Worm (Caenorhabditis elegans) whole organism, early embryonic: ENCODE data around the gene cln-3.1.

Experiments used
- B0310.2 ChIP-seq: sonication (generic microtip); optimal IDR thresholded peaks from 2 replicates; lab custom pipeline; 2016; ENCODE audit warnings: mild to moderate bottlenecking, missing genetic modification characterization, missing compliant biosample characterization
- F13C5.2 ChIP-seq: sonication (generic microtip); optimal IDR thresholded peaks from 2 replicates; lab custom pipeline; 2017; ENCODE audit warnings: mild to moderate bottlenecking, missing genetic modification characterization, inconsistent platforms, missing compliant biosample characterization
- aly-1 ChIP-seq: sonication (generic microtip); optimal IDR thresholded peaks from 2 replicates; lab custom pipeline; 2016; ENCODE audit warnings: missing genetic modification characterization, missing compliant biosample characterization
- ama-1 ChIP-seq: fragments of 150-350 bp; optimal IDR thresholded peaks from 2 replicates; lab custom pipeline; 2014
- ceh-13 ChIP-seq: fragments of 200-800 bp; sonication (Bioruptor generic); optimal IDR thresholded peaks from 2 replicates; lab custom pipeline; 2018; ENCODE audit warnings: mild to moderate bottlenecking, missing genetic modification characterization, missing compliant biosample characterization
- ceh-36 ChIP-seq: sonication (generic microtip); optimal IDR thresholded peaks from 2 replicates; lab custom pipeline; 2016; ENCODE audit warnings: missing genetic modification characterization, inconsistent platforms, missing compliant biosample characterization
- ets-7 ChIP-seq: sonication (generic microtip); optimal IDR thresholded peaks from 2 replicates; lab custom pipeline; 2016; ENCODE audit warnings: missing genotype, missing genetic modification characterization, missing compliant biosample characterization
- flt-1 ChIP-seq: fragments of 200-800 bp; sonication (Bioruptor generic); IDR thresholded peaks from 2 replicates; pipeline ENCODE4 v1.3.6; 2022; ENCODE audit warnings: missing genetic modification characterization, missing compliant biosample characterization
- hmbx-1 ChIP-seq: sonication (generic microtip); optimal IDR thresholded peaks from 2 replicates; lab custom pipeline; 2016; ENCODE audit warnings: mild to moderate bottlenecking, missing genetic modification characterization, missing compliant biosample characterization
- hmg-4 ChIP-seq: fragments of 200-800 bp; sonication (Bioruptor generic); optimal IDR thresholded peaks from 2 replicates; lab custom pipeline; 2018; ENCODE audit warnings: mild to moderate bottlenecking, missing genetic modification characterization, missing compliant biosample characterization
- hnd-1 ChIP-seq: sonication (generic microtip); optimal IDR thresholded peaks from 2 replicates; lab custom pipeline; 2016; ENCODE audit warnings: missing genetic modification characterization, missing compliant biosample characterization
- pes-1 ChIP-seq: fragments of 200-800 bp; sonication (Bioruptor generic); IDR thresholded peaks from 2 replicates; pipeline ENCODE4 v1.3.6; 2022; ENCODE audit warnings: missing genetic modification reagents, missing genetic modification characterization, missing compliant biosample characterization
- scrt-1 ChIP-seq: fragments of 200-800 bp; sonication (Bioruptor generic); IDR thresholded peaks from 2 replicates; pipeline ENCODE4 v1.3.6; 2022; ENCODE audit warnings: missing genetic modification characterization, missing compliant biosample characterization
- sea-1 ChIP-seq: fragments of 200-800 bp; sonication (Bioruptor generic); conservative IDR thresholded peaks from 2 replicates; pipeline ENCODE4 v1.3.6; 2022; ENCODE audit warnings: missing genetic modification characterization, missing compliant biosample characterization
- tbx-11 ChIP-seq: fragments of 200-800 bp; sonication (Bioruptor generic); IDR thresholded peaks from 2 replicates; pipeline ENCODE4 v1.3.6; 2022; ENCODE audit warnings: missing genetic modification characterization, missing compliant biosample characterization
- tbx-37 ChIP-seq: fragments of 200-800 bp; sonication (Bioruptor generic); conservative IDR thresholded peaks from 2 replicates; pipeline ENCODE4 v1.3.6; 2022; ENCODE audit warnings: missing genetic modification reagents, missing genetic modification characterization, missing compliant biosample characterization
- tra-4 ChIP-seq: sonication (generic microtip); optimal IDR thresholded peaks from 2 replicates; lab custom pipeline; 2017; ENCODE audit warnings: missing genetic modification characterization, missing compliant biosample characterization

The cln-3.1 gene

ce11 chrV:11235876-11236275, 29.6 kb downstream of the cln-3.1 start:
- TF ChIP-seq ceh-13 (GFP tag; lab: Kevin White, UChicago) (no peak), B0310.2 (tag; lab: Kevin White, UChicago) (no peak), tra-4 (tag; lab: Kevin White, UChicago) (no peak), tbx-11 (GFP tag; lab: Robert Waterston, UW) (no peak), hmg-4 (GFP tag; lab: Kevin White, UChicago) (no peak), hnd-1 (tag; lab: Kevin White, UChicago) (no peak), sea-1 (GFP tag; lab: Robert Waterston, UW) (no peak), pes-1 (GFP tag; lab: Robert Waterston, UW) (no peak), scrt-1 (no peak), F13C5.2 (tag; lab: Kevin White, UChicago) (no peak), hmbx-1 (no peak)

DNA sequence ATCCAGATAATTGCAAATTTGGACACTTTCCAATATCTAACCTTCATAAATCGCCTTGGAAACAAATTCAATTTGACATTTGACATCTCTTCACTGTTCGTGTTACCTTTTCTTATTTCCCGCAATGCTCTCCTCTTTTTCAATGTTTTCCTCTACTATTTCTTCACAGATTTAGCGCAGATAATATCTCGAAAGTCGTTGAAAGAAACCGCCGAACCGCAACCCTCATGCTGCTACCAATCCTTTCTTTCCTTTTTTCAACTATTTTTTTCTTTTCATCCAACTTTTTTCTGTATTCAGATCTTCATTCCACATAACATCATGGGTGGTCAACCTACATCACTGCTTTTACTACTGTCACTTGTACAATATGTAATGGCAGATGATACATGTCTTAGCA, 31.1 kb downstream of the cln-3.1 start, which contains the start of gene T19B10.5:
TSS of gene T19B10.5 (plus strand) at position 301 of the 400 bp plus-strand sequence.
- TF ChIP-seq hmbx-1 = no peak
- TF ChIP-seq ets-7 = no peak
- TF ChIP-seq F13C5.2 (tag; lab: Kevin White, UChicago) = no peak
- TF ChIP-seq ama-1 = no peak
- no peak for TF ChIP-seq sea-1 (GFP tag; lab: Robert Waterston, UW)
- no peak for TF ChIP-seq hnd-1 (tag; lab: Kevin White, UChicago)
- no peak for TF ChIP-seq pes-1 (GFP tag; lab: Robert Waterston, UW)
- no peak for TF ChIP-seq ceh-13 (GFP tag; lab: Kevin White, UChicago)
- TF ChIP-seq flt-1 (GFP tag; lab: Robert Waterston, UW) = no peak
- TF ChIP-seq ceh-36 (tag; lab: Kevin White, UChicago) = no peak
- TF ChIP-seq hmg-4 (GFP tag; lab: Kevin White, UChicago) = no peak
- TF ChIP-seq aly-1 = no peak
- no peak for TF ChIP-seq scrt-1
- TF ChIP-seq tra-4 (tag; lab: Kevin White, UChicago) = no peak

DNA sequence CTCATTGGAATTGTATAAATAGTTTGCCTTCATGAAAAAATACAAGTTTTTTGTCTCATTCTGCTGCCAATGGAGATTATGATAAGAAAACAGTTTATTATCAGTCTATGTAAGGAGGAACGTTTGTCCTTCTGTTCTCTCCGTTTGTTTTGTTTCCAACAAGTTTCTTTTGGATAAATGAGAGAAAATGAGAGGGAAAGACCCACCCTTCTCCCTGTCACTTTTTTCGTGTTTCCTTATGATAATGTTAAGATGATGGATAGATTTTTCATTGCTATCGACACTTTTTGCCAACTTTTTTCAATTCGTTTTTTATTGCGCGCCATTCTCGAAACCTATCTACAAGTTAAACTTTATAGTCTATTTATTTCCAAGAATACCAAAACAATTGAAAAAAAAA, 34.3 kb downstream of the cln-3.1 start:
- TF ChIP-seq ets-7 (no peak), sea-1 (GFP tag; lab: Robert Waterston, UW) (no peak), tbx-37 (GFP tag; lab: Robert Waterston, UW) (no peak), hmg-4 (GFP tag; lab: Kevin White, UChicago) (no peak), flt-1 (GFP tag; lab: Robert Waterston, UW) (no peak), pes-1 (GFP tag; lab: Robert Waterston, UW) (no peak), ama-1 (no peak), ceh-13 (GFP tag; lab: Kevin White, UChicago) (no peak), B0310.2 (tag; lab: Kevin White, UChicago) (no peak), hnd-1 (tag; lab: Kevin White, UChicago) (no peak), aly-1 (no peak), tra-4 (tag; lab: Kevin White, UChicago) (no peak), F13C5.2 (tag; lab: Kevin White, UChicago) (no peak), hmbx-1 (no peak), ceh-36 (tag; lab: Kevin White, UChicago) (no peak), scrt-1 (no peak), tbx-11 (GFP tag; lab: Robert Waterston, UW) (no peak)

DNA sequence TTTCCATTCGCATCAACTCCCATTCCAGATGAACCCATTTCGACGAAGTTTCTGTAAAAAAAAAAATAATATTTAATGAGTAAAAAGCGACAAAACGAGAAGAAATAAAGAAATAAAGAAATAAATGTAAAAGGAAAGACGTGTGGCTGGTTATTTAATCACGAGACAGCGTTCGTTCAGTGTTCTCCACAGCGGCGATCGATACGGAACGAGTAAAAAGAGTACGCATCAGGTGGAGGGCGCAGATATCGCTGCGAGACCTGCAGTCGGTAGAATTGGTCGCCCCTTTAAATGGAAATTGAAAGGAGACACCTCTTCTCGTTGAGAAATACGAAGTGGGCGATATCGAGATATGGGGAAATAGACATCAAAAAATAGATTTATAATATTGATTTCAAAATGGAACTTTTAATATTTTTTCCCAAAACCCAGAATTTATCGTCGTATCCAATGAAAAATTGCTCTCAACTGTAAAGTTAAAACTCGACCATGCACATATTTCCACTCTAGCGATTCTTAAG, 36.7 kb downstream of the cln-3.1 start, which contains the start of gene pqn-70:
TSS of gene pqn-70 (minus strand) at position 51 of the 521 bp plus-strand sequence.
- TF ChIP-seq tbx-11 (GFP tag; lab: Robert Waterston, UW) = no peak
- TF ChIP-seq scrt-1 = no peak
- no peak for TF ChIP-seq tra-4 (tag; lab: Kevin White, UChicago)
- TF ChIP-seq flt-1 (GFP tag; lab: Robert Waterston, UW) = no peak
- TF ChIP-seq hmg-4 (GFP tag; lab: Kevin White, UChicago) = peak; percentile 60
- no peak for TF ChIP-seq ceh-36 (tag; lab: Kevin White, UChicago)
- 0 out of 2 replicates have a peak, but pooled peaks have one; percentile 11 for TF ChIP-seq tbx-37 (GFP tag; lab: Robert Waterston, UW)
- TF ChIP-seq B0310.2 (tag; lab: Kevin White, UChicago) = no peak
- TF ChIP-seq hmbx-1 = no peak
- no peak for TF ChIP-seq ets-7
- no peak for TF ChIP-seq ama-1
- no peak for TF ChIP-seq pes-1 (GFP tag; lab: Robert Waterston, UW)
- TF ChIP-seq aly-1 = no peak
- no peak for TF ChIP-seq hnd-1 (tag; lab: Kevin White, UChicago)
- TF ChIP-seq ceh-13 (GFP tag; lab: Kevin White, UChicago) = no peak
- TF ChIP-seq sea-1 (GFP tag; lab: Robert Waterston, UW) = no peak
- peak; percentile 39 for TF ChIP-seq F13C5.2 (tag; lab: Kevin White, UChicago)

ce11 chrV:11225981-11226380, 39.5 kb downstream of the cln-3.1 start, which contains the start of gene bgal-1:
bgal-1 (minus strand) TSS chrV:11226018.
- TF ChIP-seq scrt-1 = no peak
- TF ChIP-seq F13C5.2 (tag; lab: Kevin White, UChicago) = no peak
- TF ChIP-seq ets-7 = no peak
- no peak for TF ChIP-seq tra-4 (tag; lab: Kevin White, UChicago)
- no peak for TF ChIP-seq flt-1 (GFP tag; lab: Robert Waterston, UW)
- TF ChIP-seq ama-1 = no peak
- TF ChIP-seq aly-1 = no peak
- TF ChIP-seq hmbx-1 = no peak
- TF ChIP-seq ceh-13 (GFP tag; lab: Kevin White, UChicago) = no peak
- TF ChIP-seq pes-1 (GFP tag; lab: Robert Waterston, UW) = no peak

- TF ChIP-seq sea-1 (GFP tag; lab: Robert Waterston, UW) (no peak), tbx-37 (GFP tag; lab: Robert Waterston, UW) (no peak), F13C5.2 (tag; lab: Kevin White, UChicago) (no peak), tbx-11 (GFP tag; lab: Robert Waterston, UW) (no peak), flt-1 (GFP tag; lab: Robert Waterston, UW) (no peak)
These were observed 41.8 kb downstream of the cln-3.1 start for ce11 chrV:11223698-11224097.

DNA sequence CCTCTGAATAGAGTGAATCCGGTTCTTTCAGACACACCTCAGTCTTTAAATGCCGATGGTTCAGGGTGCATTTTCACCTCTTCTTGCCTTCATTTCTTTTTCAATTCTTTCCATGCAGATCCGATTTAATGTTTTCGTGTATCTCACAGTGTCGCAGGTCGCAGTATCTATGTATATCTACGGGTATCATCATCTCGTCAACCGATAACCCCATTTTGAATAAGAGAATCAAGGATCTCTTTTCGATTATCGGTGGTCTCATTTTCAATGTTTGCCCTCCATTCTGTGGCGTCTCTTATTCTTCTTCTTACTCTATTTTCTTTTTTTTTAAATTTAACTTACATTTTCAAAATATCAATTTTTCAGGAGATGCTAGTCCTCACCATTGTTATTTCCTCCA, 44.5 kb downstream of the cln-3.1 start, which contains the start of gene T19B10.2:
TSS of gene T19B10.2 (plus strand) at position 367 of the 400 bp plus-strand sequence.
- no peak for TF ChIP-seq ceh-13 (GFP tag; lab: Kevin White, UChicago)
- TF ChIP-seq pes-1 (GFP tag; lab: Robert Waterston, UW) = no peak
- no peak for TF ChIP-seq scrt-1
- TF ChIP-seq ceh-36 (tag; lab: Kevin White, UChicago) = no peak
- no peak for TF ChIP-seq B0310.2 (tag; lab: Kevin White, UChicago)
